Fruit fly (Drosophila melanogaster) whole organism, wandering third instar larva: ENCODE data around the gene CG9933.
A peak's percentile ranks its signal among the peaks of the same experiment; 100 is the strongest.

ENCODE experiments used
- br ChIP-seq: fragments of 200-800 bp; sonication (Bioruptor generic); optimal IDR thresholded peaks from 2 replicates; lab custom pipeline; 2016; ENCODE audit warnings: missing biosample characterization, missing genetic modification characterization
- foxo ChIP-seq, 2 experiments: fragments of 200-800 bp; sonication (Bioruptor generic); optimal IDR thresholded peaks; 2 replicates in 1 of 2; 3 replicates in 1 of 2; lab custom pipeline; 2016 to 2017; ENCODE audit warnings: missing biosample characterization in 2 of 2, missing genetic modification characterization in 2 of 2

DNA sequence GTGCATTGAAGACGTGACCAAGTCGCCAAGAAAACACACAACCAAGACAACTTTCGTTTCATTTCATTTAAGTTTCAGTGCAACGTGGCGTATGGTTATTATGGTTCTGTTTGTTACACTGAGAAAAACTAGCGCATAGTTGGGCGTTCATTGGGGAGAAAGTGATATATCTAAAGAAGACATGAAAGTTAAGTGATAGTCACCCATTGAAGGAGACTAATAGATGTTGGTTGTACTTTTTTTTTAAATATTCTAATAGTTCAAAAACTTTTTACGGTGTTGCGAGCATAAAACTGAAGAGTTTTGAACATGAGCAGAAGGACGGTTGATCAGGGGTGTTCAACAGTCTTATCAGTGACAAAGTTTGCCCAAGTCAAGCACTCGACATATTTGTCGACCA lies 34.9 kb upstream of the CG9933 start:
- TF ChIP-seq br (GFP tag; lab: Kevin White, UChicago), result peak; percentile 22
- TF ChIP-seq foxo (GFP tag; optimal IDR thresholded peaks at IDR 0.05; lab: Kevin White, UChicago), result peak in 1 of 2 experiments; percentile 37
